Worm (Caenorhabditis elegans): Measurements from ENCODE around the gene Y54G2A.32.

- TF ChIP-seq him-1 (tag; optimal IDR thresholded peaks at IDR 0.05) (no peak), W03F9.2 (tag; optimal IDR thresholded peaks at IDR 0.05) (no peak), dao-5 (tag; optimal IDR thresholded peaks at IDR 0.05) (no peak)
These were observed 4.4 kb downstream of the Y54G2A.32 start for ce11 chrIV:2808154-2808553.

All from whole organism, L4/young adult.